Fruit fly (Drosophila melanogaster) whole organism, prepupa: ENCODE measurements around the gene Met.
A peak's percentile ranks its signal among the peaks of the same experiment; 100 is the strongest.

ENCODE experiments used
- CG10631 ChIP-seq: fragments of 200-800 bp; sonication (Bioruptor generic); optimal IDR thresholded peaks from 2 replicates; lab custom pipeline; 2016; ENCODE audit warnings: missing biosample characterization, missing genetic modification characterization
- CG10669 ChIP-seq: fragments of 200-800 bp; sonication (Bioruptor generic); optimal IDR thresholded peaks from 3 replicates; lab custom pipeline; 2018; ENCODE audit warnings: missing biosample characterization, mild to moderate bottlenecking, missing genetic modification characterization, moderate library complexity
- CG11762 ChIP-seq: fragments of 200-800 bp; sonication (Bioruptor generic); optimal IDR thresholded peaks from 3 replicates; lab custom pipeline; 2016; ENCODE audit warnings: missing biosample characterization, missing genetic modification characterization; ENCODE audit not compliant: insufficient read depth
- CG11902 ChIP-seq: fragments of 200-800 bp; sonication (Bioruptor generic); optimal IDR thresholded peaks from 3 replicates; lab custom pipeline; 2016; ENCODE audit warnings: missing biosample characterization, missing genetic modification characterization
- CG15336 ChIP-seq: fragments of 200-800 bp; sonication (Bioruptor generic); IDR thresholded peaks from 2 replicates; pipeline ENCODE4 v1.3.6; 2022; ENCODE audit warnings: missing biosample characterization, missing genetic modification characterization
- CG34406 ChIP-seq: fragments of 200-800 bp; sonication (Bioruptor generic); optimal IDR thresholded peaks from 3 replicates; lab custom pipeline; 2016; ENCODE audit warnings: missing biosample characterization, missing genetic modification characterization
- CG6792 ChIP-seq: fragments of 200-800 bp; sonication (Bioruptor generic); optimal IDR thresholded peaks from 3 replicates; lab custom pipeline; 2016; ENCODE audit warnings: missing biosample characterization, missing genetic modification characterization
- Eip78C ChIP-seq: fragments of 200-800 bp; sonication (Bioruptor generic); peaks from one replicate; lab custom pipeline; 2016; ENCODE audit warnings: missing biosample characterization, missing genetic modification characterization
- Eip93F ChIP-seq: fragments of 200-800 bp; sonication (Bioruptor generic); optimal IDR thresholded peaks from 2 replicates; lab custom pipeline; 2016; ENCODE audit warnings: missing biosample characterization, mild to moderate bottlenecking, missing genetic modification characterization
- Gug ChIP-seq: fragments of 200-800 bp; sonication (Bioruptor generic); IDR thresholded peaks from 2 replicates; pipeline ENCODE4 v1.3.6; 2022; ENCODE audit warnings: missing biosample characterization, missing genetic modification characterization
- Hr38 ChIP-seq: sonication (Bioruptor generic); optimal IDR thresholded peaks from 2 replicates; lab custom pipeline; 2016; ENCODE audit warnings: missing biosample characterization, missing genetic modification characterization
- dac ChIP-seq: fragments of 200-800 bp; sonication (Bioruptor generic); optimal IDR thresholded peaks from 2 replicates; lab custom pipeline; 2017; ENCODE audit warnings: missing biosample characterization, mild to moderate bottlenecking, missing genetic modification characterization
- dsx ChIP-seq: fragments of 200-800 bp; optimal IDR thresholded peaks from 3 replicates; lab custom pipeline; 2019; ENCODE audit warnings: missing biosample characterization, mild to moderate bottlenecking, missing genetic modification characterization, moderate library complexity; ENCODE audit not compliant: poor library complexity, severe bottlenecking
- esn ChIP-seq: fragments of 200-800 bp; sonication (Bioruptor generic); optimal IDR thresholded peaks from 2 replicates; lab custom pipeline; 2016; ENCODE audit warnings: missing biosample characterization, mild to moderate bottlenecking, missing genetic modification characterization, moderate library complexity
- pdm3 ChIP-seq: fragments of 200-800 bp; sonication (Bioruptor generic); optimal IDR thresholded peaks from 3 replicates; lab custom pipeline; 2016; ENCODE audit warnings: missing biosample characterization, missing genetic modification characterization

The Met gene

DNA sequence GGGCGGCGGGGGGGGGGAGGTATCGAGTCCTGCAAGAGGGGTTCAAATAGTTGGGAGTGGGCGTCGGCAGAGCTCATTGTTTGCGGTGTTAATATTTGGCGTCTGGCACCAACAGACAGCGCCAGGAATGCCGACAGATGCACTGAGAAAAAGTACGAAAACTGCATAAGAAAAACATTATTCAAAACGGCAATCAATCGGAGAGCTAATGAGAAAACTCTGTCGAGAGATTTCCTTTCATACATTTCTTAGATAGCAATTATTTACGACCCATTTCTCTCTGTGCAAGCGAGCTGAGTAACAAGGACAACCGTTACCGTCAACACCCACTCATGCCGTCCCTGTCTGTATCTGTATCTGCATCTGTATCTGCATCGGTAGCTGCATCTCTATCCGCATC lies 48.1 kb downstream of the Met start (continued):
- peak; percentile 70 for TF ChIP-seq CG15336
- TF ChIP-seq esn: peak; percentile 20
- peak; percentile 43 for TF ChIP-seq pdm3 (GFP tag; lab: Kevin White, UChicago)
- peak; percentile 21 for TF ChIP-seq CG10631 (GFP tag; lab: Kevin White, UChicago)
- TF ChIP-seq CG11902: no peak
- no peak for TF ChIP-seq Hr38 (GFP tag; lab: Kevin White, UChicago)
- TF ChIP-seq CG6792 (GFP tag; lab: Kevin White, UChicago): peak; percentile 27
- TF ChIP-seq CG11762 (GFP tag; lab: Kevin White, UChicago): no peak
- TF ChIP-seq CG34406 (GFP tag; lab: Kevin White, UChicago): peak; percentile 33
- TF ChIP-seq Eip93F (GFP tag; lab: Kevin White, UChicago): no peak
- peak; percentile 41 for TF ChIP-seq dsx (GFP tag; lab: Kevin White, UChicago)
- TF ChIP-seq Gug: no peak
- peak; percentile 85 for TF ChIP-seq Eip78C (GFP tag; lab: Kevin White, UChicago)
- no peak for TF ChIP-seq dac (GFP tag; lab: Kevin White, UChicago)
- TF ChIP-seq CG10669 (GFP tag; lab: Kevin White, UChicago): peak; percentile 51
